Fruit fly (Drosophila melanogaster) whole organism, embryonic: ENCODE measurements around the gene RpL28.
A peak's percentile ranks its signal among the peaks of the same experiment; 100 is the strongest.

Experiments
- Atf-2 ChIP-seq: fragments of 200-800 bp; sonication (Bioruptor generic); optimal IDR thresholded peaks from 2 replicates; lab custom pipeline; 2016; ENCODE audit warnings: missing biosample characterization, missing genetic modification characterization
- CG11723 ChIP-seq: fragments of 200-800 bp; sonication (Bioruptor generic); optimal IDR thresholded peaks from 2 replicates; lab custom pipeline; 2017; ENCODE audit warnings: missing biosample characterization, mild to moderate bottlenecking, missing genetic modification characterization
- CG14710 ChIP-seq: fragments of 200-800 bp; sonication (Bioruptor generic); optimal IDR thresholded peaks from 3 replicates; lab custom pipeline; 2019; ENCODE audit warnings: missing biosample characterization, mild to moderate bottlenecking, missing genetic modification characterization, moderate library complexity
- CG14860 ChIP-seq: fragments of 200-800 bp; sonication (Bioruptor generic); IDR thresholded peaks from 3 replicates; pipeline ENCODE4 v1.3.6; 2022; ENCODE audit warnings: missing biosample characterization, missing genetic modification characterization; ENCODE audit not compliant: partially characterized antibody
- CG15073 ChIP-seq: fragments of 200-800 bp; sonication (Bioruptor generic); optimal IDR thresholded peaks from 2 replicates; lab custom pipeline; 2016; ENCODE audit warnings: missing biosample characterization, missing genetic modification characterization
- CG15269 ChIP-seq: fragments of 200-800 bp; sonication (Bioruptor generic); optimal IDR thresholded peaks from 2 replicates; lab custom pipeline; 2018; ENCODE audit warnings: missing biosample characterization, mild to moderate bottlenecking, missing genetic modification characterization, moderate library complexity
- CG17359 ChIP-seq: fragments of 200-800 bp; sonication (Bioruptor generic); optimal IDR thresholded peaks from 3 replicates; lab custom pipeline; 2018; ENCODE audit warnings: missing biosample characterization, mild to moderate bottlenecking, missing genetic modification characterization, moderate library complexity
- CG17361 ChIP-seq: fragments of 200-800 bp; sonication (Bioruptor generic); IDR thresholded peaks from 3 replicates; pipeline ENCODE4 v1.3.6; 2022; ENCODE audit warnings: missing biosample characterization, missing genetic modification characterization
- CG17385 ChIP-seq: fragments of 200-800 bp; sonication (Bioruptor generic); optimal IDR thresholded peaks from 3 replicates; lab custom pipeline; 2018; ENCODE audit warnings: missing biosample characterization, mild to moderate bottlenecking, missing genetic modification characterization
- CG17829 ChIP-seq: fragments of 200-800 bp; optimal IDR thresholded peaks from 2 replicates; lab custom pipeline; 2019; ENCODE audit warnings: missing biosample characterization, mild to moderate bottlenecking, missing genetic modification characterization, moderate library complexity
- CG18262 ChIP-seq: fragments of 200-800 bp; optimal IDR thresholded peaks from 3 replicates; lab custom pipeline; 2019; ENCODE audit warnings: missing biosample characterization, mild to moderate bottlenecking, missing genetic modification characterization, moderate library complexity
- CG30403 ChIP-seq: fragments of 200-800 bp; sonication (Bioruptor generic); optimal IDR thresholded peaks from 3 replicates; lab custom pipeline; 2016; ENCODE audit warnings: missing biosample characterization, missing genetic modification characterization
- CG33213 ChIP-seq: fragments of 200-800 bp; sonication (Bioruptor generic); optimal IDR thresholded peaks from 3 replicates; lab custom pipeline; 2016; ENCODE audit warnings: missing biosample characterization, missing genetic modification characterization
- CG3407 ChIP-seq: fragments of 200-800 bp; sonication (Bioruptor generic); optimal IDR thresholded peaks from 2 replicates; lab custom pipeline; 2018; ENCODE audit warnings: missing biosample characterization, mild to moderate bottlenecking, missing genetic modification characterization
- CG34422 ChIP-seq: fragments of 200-800 bp; sonication (Bioruptor generic); IDR thresholded peaks from 3 replicates; pipeline ENCODE4 v1.3.6; 2022; ENCODE audit warnings: missing biosample characterization, missing genetic modification characterization
- CG4707 ChIP-seq: fragments of 200-800 bp; sonication (Bioruptor generic); optimal IDR thresholded peaks from 2 replicates; lab custom pipeline; 2018; ENCODE audit warnings: missing biosample characterization, mild to moderate bottlenecking, missing genetic modification characterization, moderate library complexity
- CG6689 ChIP-seq: fragments of 200-800 bp; sonication (Bioruptor generic); IDR thresholded peaks from 2 replicates; pipeline ENCODE4 v1.3.6; 2022; ENCODE audit warnings: missing biosample characterization, missing genetic modification characterization
- CG7839 ChIP-seq: fragments of 200-800 bp; sonication (Bioruptor generic); optimal IDR thresholded peaks from 3 replicates; lab custom pipeline; 2018; ENCODE audit warnings: missing biosample characterization, mild to moderate bottlenecking, missing genetic modification characterization, moderate library complexity
- CG9797 ChIP-seq: fragments of 200-800 bp; sonication (Bioruptor generic); optimal IDR thresholded peaks from 3 replicates; lab custom pipeline; 2018; ENCODE audit warnings: missing biosample characterization, mild to moderate bottlenecking, missing genetic modification characterization
- CHES-1-like ChIP-seq: fragments of 200-800 bp; sonication (Bioruptor generic); optimal IDR thresholded peaks from 2 replicates; lab custom pipeline; 2016; ENCODE audit warnings: missing biosample characterization, missing genetic modification characterization
- Deaf1 ChIP-seq: fragments of 200-800 bp; optimal IDR thresholded peaks from 3 replicates; lab custom pipeline; 2019; ENCODE audit warnings: missing biosample characterization, mild to moderate bottlenecking, missing genetic modification characterization, moderate library complexity
- Drgx ChIP-seq: fragments of 200-800 bp; sonication (Bioruptor generic); IDR thresholded peaks from 2 replicates; pipeline ENCODE4 v1.3.6; 2022; ENCODE audit warnings: missing biosample characterization, missing genetic modification characterization
- E2f2 ChIP-seq: fragments of 200-800 bp; sonication (Bioruptor generic); IDR thresholded peaks from 2 replicates; pipeline ENCODE4 v1.3.6; 2022; ENCODE audit warnings: missing biosample characterization, missing genetic modification characterization
- Ets65A ChIP-seq: fragments of 200-800 bp; sonication (Bioruptor generic); peaks from one replicate; lab custom pipeline; 2016; ENCODE audit warnings: missing biosample characterization, missing genetic modification characterization
- Hr3 ChIP-seq: fragments of 200-800 bp; sonication (Bioruptor generic); optimal IDR thresholded peaks from 3 replicates; lab custom pipeline; 2016; ENCODE audit warnings: missing biosample characterization, missing genetic modification characterization
- Med ChIP-seq: fragments of 200-800 bp; sonication (Bioruptor generic); peaks from one replicate; lab custom pipeline; 2016; ENCODE audit warnings: missing biosample characterization, missing genetic modification characterization, mild to moderate bottlenecking, inconsistent platforms, moderate library complexity
- Meics ChIP-seq: fragments of 200-800 bp; sonication (Bioruptor generic); optimal IDR thresholded peaks from 2 replicates; lab custom pipeline; 2017; ENCODE audit warnings: missing biosample characterization, mild to moderate bottlenecking, missing genetic modification characterization
- NK7.1 ChIP-seq: fragments of 200-800 bp; sonication (Bioruptor generic); optimal IDR thresholded peaks from 3 replicates; lab custom pipeline; 2016; ENCODE audit warnings: missing biosample characterization, missing genetic modification characterization
- Nf-YB ChIP-seq: fragments of 200-800 bp; sonication (Bioruptor generic); optimal IDR thresholded peaks from 3 replicates; lab custom pipeline; 2019; ENCODE audit warnings: missing biosample characterization, mild to moderate bottlenecking, missing genetic modification characterization, moderate library complexity
- Scr ChIP-seq: fragments of 200-800 bp; sonication (Bioruptor generic); IDR thresholded peaks from 2 replicates; pipeline ENCODE4 v1.3.6; 2022; ENCODE audit warnings: missing biosample characterization, missing genetic modification characterization; ENCODE audit not compliant: partially characterized antibody
- Ssrp ChIP-seq: fragments of 200-800 bp; sonication (Bioruptor generic); optimal IDR thresholded peaks from 2 replicates; lab custom pipeline; 2018; ENCODE audit warnings: missing biosample characterization, mild to moderate bottlenecking, missing genetic modification characterization, moderate library complexity
- Usf ChIP-seq: fragments of 200-800 bp; sonication (Bioruptor generic); optimal IDR thresholded peaks from 2 replicates; lab custom pipeline; 2017; ENCODE audit warnings: missing genotype, missing biosample characterization, missing genetic modification characterization
- al ChIP-seq: fragments of 200-800 bp; sonication (Bioruptor generic); IDR thresholded peaks from 2 replicates; pipeline ENCODE4 v1.3.6; 2022; ENCODE audit warnings: missing biosample characterization, missing genetic modification characterization
- corto ChIP-seq: fragments of 200-800 bp; sonication (Bioruptor generic); optimal IDR thresholded peaks from 2 replicates; lab custom pipeline; 2016; ENCODE audit warnings: missing biosample characterization, mild to moderate bottlenecking, missing genetic modification characterization, moderate library complexity
- disco-r ChIP-seq: fragments of 200-800 bp; sonication (Bioruptor generic); optimal IDR thresholded peaks from 2 replicates; lab custom pipeline; 2016; ENCODE audit warnings: missing biosample characterization, missing genetic modification characterization
- dmrt11E ChIP-seq: fragments of 200-800 bp; sonication (Bioruptor generic); optimal IDR thresholded peaks from 3 replicates; lab custom pipeline; 2018; ENCODE audit warnings: missing biosample characterization, mild to moderate bottlenecking, missing genetic modification characterization, moderate library complexity
- dpn ChIP-seq, 2 experiments: fragments of 200-800 bp; sonication (Bioruptor generic); optimal IDR thresholded peaks; 3 replicates each; lab custom pipeline; 2016; ENCODE audit warnings: missing biosample characterization in 2 of 2, missing genetic modification characterization in 2 of 2
- ems ChIP-seq: fragments of 200-800 bp; sonication (Bioruptor generic); optimal IDR thresholded peaks from 3 replicates; lab custom pipeline; 2016; ENCODE audit warnings: missing biosample characterization, missing genetic modification characterization
- gem ChIP-seq: fragments of 200-800 bp; sonication (Bioruptor generic); optimal IDR thresholded peaks from 2 replicates; lab custom pipeline; 2019; ENCODE audit warnings: missing biosample characterization, mild to moderate bottlenecking, missing genetic modification characterization, moderate library complexity
- her ChIP-seq: fragments of 200-800 bp; sonication (Bioruptor generic); optimal IDR thresholded peaks from 2 replicates; lab custom pipeline; 2016; ENCODE audit warnings: missing biosample characterization, missing genetic modification characterization
- inv ChIP-seq: fragments of 200-800 bp; sonication (Bioruptor generic); IDR thresholded peaks from 2 replicates; pipeline ENCODE4 v1.3.6; 2022; ENCODE audit warnings: missing biosample characterization, missing genetic modification characterization; ENCODE audit not compliant: partially characterized antibody
- jumu ChIP-seq: fragments of 200-800 bp; sonication (Bioruptor generic); optimal IDR thresholded peaks from 3 replicates; lab custom pipeline; 2016; ENCODE audit warnings: missing biosample characterization, missing genetic modification characterization
- mam ChIP-seq: fragments of 200-800 bp; sonication (Bioruptor generic); optimal IDR thresholded peaks from 3 replicates; lab custom pipeline; 2016; ENCODE audit warnings: missing biosample characterization, missing genetic modification characterization
- sens-2 ChIP-seq: fragments of 200-800 bp; sonication (Bioruptor generic); IDR thresholded peaks from 2 replicates; pipeline ENCODE4 v1.3.6; 2022; ENCODE audit warnings: missing biosample characterization, missing genetic modification characterization
- seq ChIP-seq: fragments of 200-800 bp; sonication (Bioruptor generic); IDR thresholded peaks from 2 replicates; pipeline ENCODE4 v1.3.6; 2022; ENCODE audit warnings: missing biosample characterization, missing genetic modification characterization
- sim ChIP-seq: fragments of 200-800 bp; sonication (Bioruptor generic); IDR thresholded peaks from 2 replicates; pipeline ENCODE4 v1.3.6; 2022; ENCODE audit warnings: missing biosample characterization, missing genetic modification characterization
- sima ChIP-seq: fragments of 200-800 bp; sonication (Bioruptor generic); optimal IDR thresholded peaks from 2 replicates; lab custom pipeline; 2016; ENCODE audit warnings: missing biosample characterization, missing genetic modification characterization
- trem ChIP-seq: fragments of 200-800 bp; optimal IDR thresholded peaks from 3 replicates; lab custom pipeline; 2019; ENCODE audit warnings: missing biosample characterization, mild to moderate bottlenecking, missing genetic modification characterization, moderate library complexity
- z ChIP-seq: fragments of 200-800 bp; sonication (Bioruptor generic); IDR thresholded peaks from 3 replicates; pipeline ENCODE4 v1.3.6; 2022; ENCODE audit warnings: missing biosample characterization, missing genetic modification characterization
- zen2 ChIP-seq: fragments of 200-800 bp; sonication (Bioruptor generic); IDR thresholded peaks from 3 replicates; pipeline ENCODE4 v1.3.6; 2022; ENCODE audit warnings: missing biosample characterization, missing genetic modification characterization; ENCODE audit not compliant: partially characterized antibody

RpL28 gene

DNA sequence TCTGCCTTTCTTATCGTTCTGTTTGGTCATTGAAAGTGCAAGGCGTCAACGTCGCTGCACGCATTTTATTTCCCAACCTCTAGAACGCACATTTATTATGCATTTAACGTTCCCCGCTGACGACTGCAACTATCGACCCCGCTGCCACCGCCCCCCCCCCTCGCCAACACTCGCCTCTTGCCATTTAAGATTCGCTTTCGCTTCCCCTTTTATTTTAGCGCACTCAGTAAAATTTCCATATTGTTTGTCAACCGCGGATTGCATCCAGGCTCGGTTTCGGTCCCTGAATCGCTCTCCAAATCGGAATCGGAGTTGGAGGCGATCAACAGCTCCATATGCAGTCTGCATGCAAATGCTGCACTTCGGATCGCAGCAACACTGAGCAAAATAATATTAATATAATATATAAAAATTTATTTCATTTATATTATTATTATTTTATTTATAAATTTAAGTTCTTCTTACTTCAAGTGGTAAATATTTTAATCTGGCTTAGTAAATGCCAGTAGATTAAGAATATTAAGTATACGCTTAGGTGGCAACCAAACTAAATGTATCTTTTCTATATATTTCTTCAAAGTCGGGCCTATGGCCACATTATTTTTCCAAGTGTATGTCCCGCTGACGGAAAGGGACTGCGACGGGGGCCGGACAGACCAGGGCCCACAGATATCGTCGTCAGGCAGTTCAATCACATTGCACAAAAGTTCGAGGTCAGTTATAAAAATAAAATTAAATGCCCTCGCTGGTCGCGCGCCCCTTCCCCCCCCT, 18.0 kb upstream of the RpL28 start (continued):
- no peak for TF ChIP-seq inv (GFP tag; lab: Robert Waterston, UW)
- TF ChIP-seq Drgx (GFP tag; lab: Robert Waterston, UW) = peak; percentile 84
- TF ChIP-seq CG9797 = no peak
- no peak for TF ChIP-seq Scr (GFP tag; lab: Robert Waterston, UW)
- no peak for TF ChIP-seq CG33213 (GFP tag; lab: Kevin White, UChicago)
- peak; percentile 56 for TF ChIP-seq Med (GFP tag; lab: Kevin White, UChicago)
- no peak for TF ChIP-seq CG6689
- no peak for TF ChIP-seq CG14710
- no peak for TF ChIP-seq sima (GFP tag; lab: Kevin White, UChicago)
- no peak for TF ChIP-seq jumu (GFP tag; lab: Kevin White, UChicago)
- peak; percentile 11 for TF ChIP-seq CG17829 (tag; lab: Kevin White, UChicago)
- TF ChIP-seq CG4707 (GFP tag; lab: Kevin White, UChicago) = no peak
- TF ChIP-seq NK7.1 (GFP tag; lab: Kevin White, UChicago) = no peak
- TF ChIP-seq her = no peak
- TF ChIP-seq Usf (GFP tag; lab: Kevin White, UChicago) = no peak
- peak; percentile 24 for TF ChIP-seq Nf-YB
- TF ChIP-seq zen2 (GFP tag; lab: Robert Waterston, UW) = no peak
- peak; percentile 17 for TF ChIP-seq trem (tag; lab: Kevin White, UChicago)
- TF ChIP-seq sim (GFP tag; lab: Robert Waterston, UW) = no peak
- TF ChIP-seq CG11723 (GFP tag; lab: Kevin White, UChicago) = no peak
- 0 out of 2 replicates have a peak, but pooled peaks have one; percentile 30 for TF ChIP-seq seq (GFP tag; lab: Robert Waterston, UW)
- peak; percentile 56 for TF ChIP-seq Ssrp
- peak; percentile 25 for TF ChIP-seq Ets65A (GFP tag; lab: Kevin White, UChicago)
- no peak for TF ChIP-seq sens-2
- TF ChIP-seq CG30403 = no peak
- TF ChIP-seq E2f2 (GFP tag; lab: Robert Waterston, UW) = no peak
- peak; percentile 55 for TF ChIP-seq dmrt11E (tag; lab: Kevin White, UChicago)
- TF ChIP-seq CG17385 (GFP tag; lab: Kevin White, UChicago) = peak; percentile 49
- no peak for TF ChIP-seq CG14860 (GFP tag; lab: Robert Waterston, UW)
- no peak for TF ChIP-seq disco-r
- TF ChIP-seq ems (GFP tag; lab: Kevin White, UChicago) = no peak
- no peak for TF ChIP-seq Atf-2 (GFP tag; lab: Kevin White, UChicago)
- TF ChIP-seq corto (GFP tag; lab: Kevin White, UChicago) = peak; percentile 90
- TF ChIP-seq Hr3 (GFP tag; lab: Kevin White, UChicago) = peak; percentile 25
- no peak for TF ChIP-seq CG34422 (GFP tag; lab: Robert Waterston, UW)
- peak; percentile 63 for TF ChIP-seq gem
- TF ChIP-seq z = no peak
- TF ChIP-seq dpn (GFP tag; optimal IDR thresholded peaks at IDR 0.05; lab: Kevin White, UChicago) = peak in 1 of 2 experiments; percentile 31
- TF ChIP-seq CG15073 = no peak
- TF ChIP-seq mam (GFP tag; lab: Kevin White, UChicago) = no peak
- no peak for TF ChIP-seq CG3407
- TF ChIP-seq Deaf1 = no peak
- peak; percentile 32 for TF ChIP-seq CG7839 (tag; lab: Kevin White, UChicago)
- peak; percentile 53 for TF ChIP-seq CG17359 (tag; lab: Kevin White, UChicago)
- TF ChIP-seq Meics = no peak
- no peak for TF ChIP-seq CHES-1-like
- no peak for TF ChIP-seq al (GFP tag; lab: Robert Waterston, UW)
- 0 out of 3 replicates have a peak, but pooled peaks have one; percentile 32 for TF ChIP-seq CG17361
- TF ChIP-seq CG15269 (tag; lab: Kevin White, UChicago) = peak; percentile 49
- TF ChIP-seq CG18262 (tag; lab: Kevin White, UChicago) = peak; percentile 45
